Worm (Caenorhabditis elegans): ENCODE results near the gene clh-2.

Gene clh-2

ce11 chrII:11349892-11350291, 1.8 kb upstream of the clh-2 start, which contains the start of gene dph-5:
Gene dph-5, plus strand, starts transcription at chrII:11350192.
- TF ChIP-seq hnd-1 (tag; optimal IDR thresholded peaks at IDR 0.05), result no peak
- TF ChIP-seq flt-1 (GFP tag; IDR thresholded peaks at IDR 0.05), result no peak
- TF ChIP-seq tbx-37 (GFP tag; conservative IDR thresholded peaks at IDR 0.05), result no peak

- no peak for TF ChIP-seq tbx-37 (GFP tag; conservative IDR thresholded peaks at IDR 0.05)
- no peak for TF ChIP-seq tbx-11 (GFP tag; IDR thresholded peaks at IDR 0.05)
- TF ChIP-seq hmbx-1 (tag; optimal IDR thresholded peaks at IDR 0.05), result no peak
- no peak for TF ChIP-seq tra-4 (tag; optimal IDR thresholded peaks at IDR 0.05)
- TF ChIP-seq hmg-4 (GFP tag; optimal IDR thresholded peaks at IDR 0.05), result no peak
- no peak for TF ChIP-seq flt-1 (GFP tag; IDR thresholded peaks at IDR 0.05)
- no peak for TF ChIP-seq pes-1 (GFP tag; IDR thresholded peaks at IDR 0.05)
- TF ChIP-seq aly-1 (tag; optimal IDR thresholded peaks at IDR 0.05), result no peak
- TF ChIP-seq hnd-1 (tag; optimal IDR thresholded peaks at IDR 0.05), result no peak
- TF ChIP-seq scrt-1 (GFP tag; IDR thresholded peaks at IDR 0.05), result no peak
- no peak for TF ChIP-seq ama-1 (optimal IDR thresholded peaks at IDR 0.05)
- TF ChIP-seq sea-1 (GFP tag; conservative IDR thresholded peaks at IDR 0.05), result no peak
- no peak for TF ChIP-seq ceh-13 (GFP tag; optimal IDR thresholded peaks at IDR 0.05)
Observed at ce11 chrII:11353471-11353870, 1.8 kb downstream of the clh-2 start.

ce11 chrII:11361751-11362150, 10.1 kb downstream of the clh-2 start:
- no peak for TF ChIP-seq flt-1 (GFP tag; IDR thresholded peaks at IDR 0.05)
- TF ChIP-seq ceh-13 (GFP tag; optimal IDR thresholded peaks at IDR 0.05), result no peak
- no peak for TF ChIP-seq B0310.2 (tag; optimal IDR thresholded peaks at IDR 0.05)
- no peak for TF ChIP-seq hmg-4 (GFP tag; optimal IDR thresholded peaks at IDR 0.05)

ce11 chrII:11371981-11372380, 20.3 kb downstream of the clh-2 start, which contains the start of gene C33B4.2:
Gene C33B4.2, minus strand, starts transcription at chrII:11372145.
- no peak for TF ChIP-seq B0310.2 (tag; optimal IDR thresholded peaks at IDR 0.05)
- no peak for TF ChIP-seq tbx-37 (GFP tag; conservative IDR thresholded peaks at IDR 0.05)
- TF ChIP-seq hmbx-1 (tag; optimal IDR thresholded peaks at IDR 0.05), result no peak
- no peak for TF ChIP-seq tra-4 (tag; optimal IDR thresholded peaks at IDR 0.05)
- TF ChIP-seq ama-1 (optimal IDR thresholded peaks at IDR 0.05), result no peak
- TF ChIP-seq hnd-1 (tag; optimal IDR thresholded peaks at IDR 0.05), result no peak
- TF ChIP-seq tbx-11 (GFP tag; IDR thresholded peaks at IDR 0.05), result no peak
- TF ChIP-seq F13C5.2 (tag; optimal IDR thresholded peaks at IDR 0.05), result no peak
- TF ChIP-seq hmg-4 (GFP tag; optimal IDR thresholded peaks at IDR 0.05), result no peak
- TF ChIP-seq flt-1 (GFP tag; IDR thresholded peaks at IDR 0.05), result no peak

ce11 chrII:11376026-11376425, 24.3 kb downstream of the clh-2 start:
- no peak for TF ChIP-seq sea-1 (GFP tag; conservative IDR thresholded peaks at IDR 0.05)
- no peak for TF ChIP-seq scrt-1 (GFP tag; IDR thresholded peaks at IDR 0.05)
- no peak for TF ChIP-seq ceh-13 (GFP tag; optimal IDR thresholded peaks at IDR 0.05)
- TF ChIP-seq hmbx-1 (tag; optimal IDR thresholded peaks at IDR 0.05), result no peak
- TF ChIP-seq B0310.2 (tag; optimal IDR thresholded peaks at IDR 0.05), result no peak
- no peak for TF ChIP-seq aly-1 (tag; optimal IDR thresholded peaks at IDR 0.05)
- TF ChIP-seq ama-1 (optimal IDR thresholded peaks at IDR 0.05), result no peak
- TF ChIP-seq flt-1 (GFP tag; IDR thresholded peaks at IDR 0.05), result no peak
- TF ChIP-seq ceh-36 (tag; optimal IDR thresholded peaks at IDR 0.05), result no peak
- no peak for TF ChIP-seq hmg-4 (GFP tag; optimal IDR thresholded peaks at IDR 0.05)

- TF ChIP-seq flt-1 (GFP tag; IDR thresholded peaks at IDR 0.05) (no peak), ceh-13 (GFP tag; optimal IDR thresholded peaks at IDR 0.05) (no peak)
Observed at ce11 chrII:11376598-11377108, 25.0 kb downstream of the clh-2 start.

ce11 chrII:11377700-11378099, 26.0 kb downstream of the clh-2 start:
- TF ChIP-seq tbx-37 (GFP tag; conservative IDR thresholded peaks at IDR 0.05), result no peak

ce11 chrII:11383058-11383457, 31.4 kb downstream of the clh-2 start, which contains the start of the genes C33B4.5 and C33B4.4:
Gene C33B4.5, plus strand, starts transcription at chrII:11383327.
Gene C33B4.4, minus strand, starts transcription at chrII:11383442.
- TF ChIP-seq aly-1 (tag; optimal IDR thresholded peaks at IDR 0.05) (no peak), B0310.2 (tag; optimal IDR thresholded peaks at IDR 0.05) (no peak), scrt-1 (GFP tag; IDR thresholded peaks at IDR 0.05) (no peak), hmg-4 (GFP tag; optimal IDR thresholded peaks at IDR 0.05) (no peak), ceh-13 (GFP tag; optimal IDR thresholded peaks at IDR 0.05) (no peak), tbx-37 (GFP tag; conservative IDR thresholded peaks at IDR 0.05) (no peak), tra-4 (tag; optimal IDR thresholded peaks at IDR 0.05) (no peak)

ce11 chrII:11384099-11384498, 32.4 kb downstream of the clh-2 start:
- TF ChIP-seq ama-1 (optimal IDR thresholded peaks at IDR 0.05), result peak; percentile 58
- TF ChIP-seq tra-4 (tag; optimal IDR thresholded peaks at IDR 0.05), result no peak

- TF ChIP-seq F13C5.2 (tag; optimal IDR thresholded peaks at IDR 0.05), result no peak
- TF ChIP-seq hmbx-1 (tag; optimal IDR thresholded peaks at IDR 0.05), result no peak
- no peak for TF ChIP-seq B0310.2 (tag; optimal IDR thresholded peaks at IDR 0.05)
- no peak for TF ChIP-seq flt-1 (GFP tag; IDR thresholded peaks at IDR 0.05)
- no peak for TF ChIP-seq sea-1 (GFP tag; conservative IDR thresholded peaks at IDR 0.05)
- TF ChIP-seq hnd-1 (tag; optimal IDR thresholded peaks at IDR 0.05), result no peak
- TF ChIP-seq scrt-1 (GFP tag; IDR thresholded peaks at IDR 0.05), result no peak
- TF ChIP-seq pes-1 (GFP tag; IDR thresholded peaks at IDR 0.05), result no peak
- TF ChIP-seq tbx-37 (GFP tag; conservative IDR thresholded peaks at IDR 0.05), result no peak
- no peak for TF ChIP-seq ceh-13 (GFP tag; optimal IDR thresholded peaks at IDR 0.05)
- TF ChIP-seq aly-1 (tag; optimal IDR thresholded peaks at IDR 0.05), result no peak
- TF ChIP-seq tbx-11 (GFP tag; IDR thresholded peaks at IDR 0.05), result no peak
- no peak for TF ChIP-seq tra-4 (tag; optimal IDR thresholded peaks at IDR 0.05)
- no peak for TF ChIP-seq ceh-36 (tag; optimal IDR thresholded peaks at IDR 0.05)
- TF ChIP-seq ama-1 (optimal IDR thresholded peaks at IDR 0.05), result no peak
- no peak for TF ChIP-seq hmg-4 (GFP tag; optimal IDR thresholded peaks at IDR 0.05)
Observed at ce11 chrII:11386950-11387349, 35.3 kb downstream of the clh-2 start.
